Worm (Caenorhabditis elegans) whole organism, late embryonic: ENCODE results near the gene adh-1.

Experiments used
- F13H6.1 ChIP-seq: sonication (generic microtip); optimal IDR thresholded peaks from 2 replicates; lab custom pipeline; 2016; ENCODE audit warnings: missing genetic modification characterization, missing compliant biosample characterization
- K02D7.2 ChIP-seq: sonication (generic microtip); optimal IDR thresholded peaks from 2 replicates; lab custom pipeline; 2017; ENCODE audit warnings: mild to moderate bottlenecking, missing genetic modification characterization, missing compliant biosample characterization
- K09A11.1 ChIP-seq: sonication (generic microtip); optimal IDR thresholded peaks from 2 replicates; lab custom pipeline; 2017; ENCODE audit warnings: antibody characterized with exemption, mild to moderate bottlenecking, missing genetic modification characterization, missing compliant biosample characterization; ENCODE audit not compliant: insufficient read depth
- ahr-1 ChIP-seq: sonication (generic microtip); optimal IDR thresholded peaks from 2 replicates; lab custom pipeline; 2016; ENCODE audit warnings: missing genetic modification characterization, missing compliant biosample characterization
- ceh-14 ChIP-seq: sonication (generic microtip); optimal IDR thresholded peaks from 2 replicates; lab custom pipeline; 2016; ENCODE audit warnings: missing genotype, missing genetic modification characterization, missing compliant biosample characterization
- ceh-18 ChIP-seq: sonication (generic microtip); optimal IDR thresholded peaks from 2 replicates; lab custom pipeline; 2016; ENCODE audit warnings: missing genetic modification characterization, missing compliant biosample characterization
- ceh-19 ChIP-seq: fragments of 200-800 bp; sonication (Bioruptor generic); optimal IDR thresholded peaks from 2 replicates; lab custom pipeline; 2018; ENCODE audit warnings: mild to moderate bottlenecking, missing genetic modification characterization, missing compliant biosample characterization
- ceh-2 ChIP-seq: sonication (generic microtip); optimal IDR thresholded peaks from 2 replicates; lab custom pipeline; 2016; ENCODE audit warnings: missing genotype, missing genetic modification characterization, missing compliant biosample characterization
- ceh-22 ChIP-seq: sonication (generic microtip); optimal IDR thresholded peaks from 2 replicates; lab custom pipeline; 2017; ENCODE audit warnings: missing biosample characterization, missing genetic modification characterization
- ceh-24 ChIP-seq: sonication (generic microtip); optimal IDR thresholded peaks from 2 replicates; lab custom pipeline; 2016; ENCODE audit warnings: mild to moderate bottlenecking, missing genetic modification characterization, missing compliant biosample characterization
- ceh-31 ChIP-seq: sonication (generic microtip); optimal IDR thresholded peaks from 2 replicates; lab custom pipeline; 2016; ENCODE audit warnings: missing genetic modification characterization, missing compliant biosample characterization
- ceh-34 ChIP-seq: sonication (generic microtip); optimal IDR thresholded peaks from 2 replicates; lab custom pipeline; 2016; ENCODE audit warnings: mild to moderate bottlenecking, missing genetic modification characterization, missing compliant biosample characterization
- ceh-45 ChIP-seq: fragments of 200-800 bp; sonication (Bioruptor generic); IDR thresholded peaks from 2 replicates; pipeline ENCODE4 v1.3.6; 2022; ENCODE audit warnings: missing genetic modification reagents, missing genetic modification characterization, missing compliant biosample characterization
- ceh-6 ChIP-seq: fragments of 200-800 bp; sonication (Bioruptor generic); optimal IDR thresholded peaks from 2 replicates; lab custom pipeline; 2018; ENCODE audit warnings: mild to moderate bottlenecking, missing genetic modification characterization, missing compliant biosample characterization
- che-1 ChIP-seq: sonication (generic microtip); optimal IDR thresholded peaks from 2 replicates; lab custom pipeline; 2016; ENCODE audit warnings: mild to moderate bottlenecking, missing genetic modification characterization, missing compliant biosample characterization
- dve-1 ChIP-seq: sonication (generic microtip); optimal IDR thresholded peaks from 2 replicates; lab custom pipeline; 2017; ENCODE audit warnings: antibody characterized with exemption, mild to moderate bottlenecking, missing genetic modification characterization, missing compliant biosample characterization
- elt-4 ChIP-seq: sonication (generic microtip); optimal IDR thresholded peaks from 2 replicates; lab custom pipeline; 2016; ENCODE audit warnings: missing genetic modification characterization, missing compliant biosample characterization
- eyg-1 ChIP-seq: sonication (generic microtip); optimal IDR thresholded peaks from 2 replicates; lab custom pipeline; 2016; ENCODE audit warnings: missing genotype, missing genetic modification characterization, missing compliant biosample characterization
- fkh-10 ChIP-seq: fragments of 150-350 bp; optimal IDR thresholded peaks from 2 replicates; lab custom pipeline; 2014; ENCODE audit warnings: missing biosample characterization, missing genetic modification reagents, missing genetic modification characterization
- fkh-6 ChIP-seq: sonication (generic microtip); optimal IDR thresholded peaks from 2 replicates; lab custom pipeline; 2016; ENCODE audit warnings: missing genetic modification characterization, missing compliant biosample characterization
- gmeb-2 ChIP-seq: sonication (generic microtip); optimal IDR thresholded peaks from 2 replicates; lab custom pipeline; 2016; ENCODE audit warnings: missing genetic modification characterization, inconsistent platforms, missing compliant biosample characterization
- hlh-30 ChIP-seq: sonication (generic microtip); optimal IDR thresholded peaks from 2 replicates; lab custom pipeline; 2017; ENCODE audit warnings: antibody characterized with exemption, missing genetic modification characterization, missing compliant biosample characterization; ENCODE audit not compliant: insufficient read depth
- hlh-6 ChIP-seq: sonication (generic microtip); optimal IDR thresholded peaks from 2 replicates; lab custom pipeline; 2016; ENCODE audit warnings: missing genotype, missing genetic modification characterization, missing compliant biosample characterization
- lim-6 ChIP-seq: sonication (generic microtip); optimal IDR thresholded peaks from 2 replicates; lab custom pipeline; 2016; ENCODE audit warnings: missing genetic modification characterization, missing compliant biosample characterization
- lin-11 ChIP-seq: fragments of 200-800 bp; sonication (Bioruptor generic); optimal IDR thresholded peaks from 2 replicates; lab custom pipeline; 2018; ENCODE audit warnings: mild to moderate bottlenecking, missing genetic modification characterization, missing compliant biosample characterization
- nfya-1 ChIP-seq: sonication (generic microtip); optimal IDR thresholded peaks from 2 replicates; lab custom pipeline; 2017; ENCODE audit warnings: missing genetic modification characterization, mild to moderate bottlenecking, missing compliant biosample characterization, antibody characterized with exemption, moderate library complexity
- nhr-232 ChIP-seq: sonication (generic microtip); optimal IDR thresholded peaks from 2 replicates; lab custom pipeline; 2016; ENCODE audit warnings: missing genetic modification characterization, missing compliant biosample characterization
- odd-2 ChIP-seq: sonication (generic microtip); optimal IDR thresholded peaks from 2 replicates; lab custom pipeline; 2017; ENCODE audit warnings: antibody characterized with exemption, mild to moderate bottlenecking, missing genetic modification characterization, missing compliant biosample characterization
- pqm-1 ChIP-seq: sonication (generic microtip); optimal IDR thresholded peaks from 2 replicates; lab custom pipeline; 2016; ENCODE audit warnings: missing genetic modification characterization, missing compliant biosample characterization
- pros-1 ChIP-seq: fragments of 150-350 bp; optimal IDR thresholded peaks from 2 replicates; lab custom pipeline; 2014; ENCODE audit warnings: missing biosample characterization, missing genetic modification reagents, missing genetic modification characterization
- ref-2 ChIP-seq: sonication (generic microtip); optimal IDR thresholded peaks from 2 replicates; lab custom pipeline; 2016; ENCODE audit warnings: missing genetic modification characterization, missing compliant biosample characterization
- rnt-1 ChIP-seq: sonication (generic microtip); optimal IDR thresholded peaks from 2 replicates; lab custom pipeline; 2016; ENCODE audit warnings: missing genetic modification characterization, missing compliant biosample characterization
- sdc-2 ChIP-seq: sonication (generic microtip); optimal IDR thresholded peaks from 2 replicates; lab custom pipeline; 2016; ENCODE audit warnings: missing genotype, missing genetic modification characterization, missing compliant biosample characterization
- sox-2 ChIP-seq: fragments of 200-800 bp; sonication (Bioruptor generic); IDR thresholded peaks from 2 replicates; pipeline ENCODE4 v1.3.6; 2022; ENCODE audit warnings: missing genetic modification reagents, missing genetic modification characterization, missing compliant biosample characterization
- syd-9 ChIP-seq: sonication (generic microtip); optimal IDR thresholded peaks from 2 replicates; lab custom pipeline; 2016; ENCODE audit warnings: mild to moderate bottlenecking, missing genetic modification characterization, moderate library complexity, missing compliant biosample characterization
- tbx-2 ChIP-seq: sonication (generic microtip); optimal IDR thresholded peaks from 2 replicates; lab custom pipeline; 2016; ENCODE audit warnings: missing genetic modification characterization, missing compliant biosample characterization
- tbx-7 ChIP-seq: sonication (generic microtip); optimal IDR thresholded peaks from 2 replicates; lab custom pipeline; 2016; ENCODE audit warnings: missing genotype, missing genetic modification characterization, missing compliant biosample characterization
- unc-3 ChIP-seq, 2 experiments: fragments of 200-800 bp in 1 of 2; sonication (Bioruptor generic) in 1 of 2; sonication (generic microtip) in 1 of 2; conservative IDR thresholded peaks in 1 of 2; optimal IDR thresholded peaks in 1 of 2; 2 replicates each; pipeline versions ENCODE4 v1.3.6 to Lab custom; 2016 to 2022; ENCODE audit warnings: missing compliant biosample characterization in 2 of 2, missing genetic modification characterization in 2 of 2, missing genetic modification reagents in 1 of 2
- unc-42 ChIP-seq: sonication (generic microtip); optimal IDR thresholded peaks from 2 replicates; lab custom pipeline; 2016; ENCODE audit warnings: missing genotype, missing genetic modification characterization, missing compliant biosample characterization
- unc-55 ChIP-seq: sonication (generic microtip); optimal IDR thresholded peaks from 2 replicates; lab custom pipeline; 2017; ENCODE audit warnings: missing biosample characterization, missing genetic modification reagents, missing genetic modification characterization
- unc-86 ChIP-seq: sonication (generic microtip); optimal IDR thresholded peaks from 2 replicates; lab custom pipeline; 2016; ENCODE audit warnings: missing genetic modification characterization, missing compliant biosample characterization
- ztf-16 ChIP-seq: sonication (generic microtip); optimal IDR thresholded peaks from 2 replicates; lab custom pipeline; 2017; ENCODE audit warnings: missing genetic modification characterization, missing compliant biosample characterization

The adh-1 gene

DNA sequence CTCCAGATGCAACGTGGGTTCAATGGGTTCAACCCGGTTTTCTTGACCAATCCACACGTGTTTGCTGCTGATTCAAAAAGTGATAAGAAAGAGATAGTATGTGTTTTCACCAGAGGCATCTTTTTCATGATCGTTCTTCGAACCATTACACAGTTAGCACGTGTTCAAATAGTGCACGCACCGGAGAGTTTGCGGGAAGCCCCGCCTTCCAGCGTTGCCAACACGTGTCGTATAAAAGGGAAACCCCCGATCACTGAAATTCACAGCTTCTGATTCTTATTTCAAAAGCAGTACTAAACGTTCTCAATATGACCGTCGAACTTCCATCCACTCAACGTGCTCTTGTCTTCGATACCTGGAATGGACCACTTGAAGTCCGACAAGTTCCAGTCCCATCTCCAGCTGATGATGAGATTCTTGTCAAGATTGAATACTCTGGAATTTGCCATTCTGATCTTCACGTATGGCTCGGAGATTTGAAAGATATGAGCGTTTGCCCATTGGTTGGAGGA, at the start of gene adh-1:
adh-1 (plus strand) TSS at position 261 of the 512 bp plus-strand sequence.
- no peak for TF ChIP-seq ceh-31 (tag; lab: Kevin White, UChicago)
- TF ChIP-seq rnt-1 (tag; lab: Kevin White, UChicago) = no peak
- TF ChIP-seq lin-11 (tag; lab: Kevin White, UChicago) = no peak
- TF ChIP-seq ceh-18 (tag; lab: Kevin White, UChicago) = peak; percentile 74
- TF ChIP-seq, all 69 proteins: peak for 1

- no peak for TF ChIP-seq elt-4 (tag; lab: Kevin White, UChicago)
Observed at ce11 chrV:11839220-11839619, 48.8 kb upstream of the adh-1 start, which contains the start of gene idpb-5. idpb-5 (plus strand) TSS chrV:11839520.

DNA sequence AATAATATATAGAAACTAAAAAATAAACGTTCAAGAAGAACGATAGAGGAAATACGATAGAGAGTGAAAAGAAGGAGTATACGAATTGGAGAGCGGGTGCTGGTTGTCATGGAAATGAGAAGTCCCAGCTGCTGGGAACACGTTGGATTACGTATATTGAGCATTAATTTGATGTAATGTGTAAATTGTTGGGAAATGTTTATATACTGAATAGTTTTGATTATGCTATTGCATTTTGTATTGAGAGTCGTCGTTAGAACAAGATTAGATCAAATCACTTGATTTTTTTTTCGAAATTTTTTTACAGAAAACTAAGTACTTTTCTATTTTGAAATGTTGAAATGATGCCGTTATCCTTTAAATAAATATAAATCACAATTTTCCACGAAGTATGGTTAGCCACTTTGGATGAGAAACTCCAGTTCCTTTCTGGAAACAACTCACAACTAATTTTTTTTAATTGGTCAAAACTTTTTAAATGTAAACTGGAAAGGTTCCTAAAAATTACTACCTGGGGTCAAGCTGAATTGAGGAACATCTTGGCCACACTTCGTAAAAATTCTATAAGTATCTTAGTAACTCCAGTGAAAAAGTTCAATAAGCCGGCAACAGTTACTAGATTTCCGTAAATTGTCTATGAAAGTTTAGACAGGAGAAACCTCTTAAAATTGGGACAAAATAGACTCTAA, 44.2 kb upstream of the adh-1 start, which contains the start of gene nphp-4:
nphp-4 (minus strand) TSS at position 51 of the 689 bp plus-strand sequence.
- TF ChIP-seq hlh-6 (tag; lab: Kevin White, UChicago) = no peak
- TF ChIP-seq ceh-2 (tag; lab: Kevin White, UChicago) = no peak
- no peak for TF ChIP-seq ceh-14
- no peak for TF ChIP-seq K02D7.2 (tag; lab: Kevin White, UChicago)
- TF ChIP-seq F13H6.1 (tag; lab: Kevin White, UChicago) = no peak
- TF ChIP-seq gmeb-2 = no peak
- no peak for TF ChIP-seq rnt-1 (tag; lab: Kevin White, UChicago)
- TF ChIP-seq unc-55 (GFP tag; lab: Kevin White, UChicago) = no peak
- no peak for TF ChIP-seq ceh-6 (GFP tag; lab: Kevin White, UChicago)
- TF ChIP-seq lin-11 (tag; lab: Kevin White, UChicago) = no peak
- no peak for TF ChIP-seq ceh-24 (tag; lab: Kevin White, UChicago)
- TF ChIP-seq pqm-1 (tag; lab: Kevin White, UChicago) = no peak
- TF ChIP-seq odd-2 = no peak
- no peak for TF ChIP-seq ahr-1 (tag; lab: Kevin White, UChicago)
- no peak for TF ChIP-seq ceh-19 (GFP tag; lab: Kevin White, UChicago)
- TF ChIP-seq ceh-34 (tag; lab: Kevin White, UChicago) = no peak
- no peak for TF ChIP-seq unc-3 (GFP tag; conservative IDR thresholded peaks at IDR 0.05; lab: Robert Waterston, UW)
- TF ChIP-seq unc-3 (tag; optimal IDR thresholded peaks at IDR 0.05; lab: Kevin White, UChicago) = no peak

DNA sequence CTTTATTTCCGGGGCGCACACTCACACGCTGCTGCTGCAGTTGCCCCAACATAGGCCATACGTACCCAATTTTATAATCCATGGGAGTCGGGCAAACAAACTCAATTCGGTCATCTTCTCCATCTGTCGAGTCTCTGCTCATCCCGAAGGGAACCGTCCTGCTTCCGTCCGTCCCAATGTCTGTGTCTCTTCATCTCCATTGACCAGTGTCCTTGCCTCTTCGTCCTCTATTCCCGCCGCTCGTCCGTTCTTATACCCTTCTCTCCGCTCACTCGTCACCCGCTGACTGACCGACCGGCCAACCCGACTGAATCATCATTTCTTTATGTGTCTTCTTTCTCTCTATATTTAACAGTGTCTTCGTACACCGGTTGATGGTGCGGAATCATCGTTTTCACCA, 43.2 kb upstream of the adh-1 start:
- TF ChIP-seq ceh-45 (GFP tag; lab: Robert Waterston, UW) (no peak), tbx-2 (tag; lab: Kevin White, UChicago) (peak; percentile 66), unc-42 (tag; lab: Kevin White, UChicago) (peak; percentile 90), unc-3 (GFP tag; conservative IDR thresholded peaks at IDR 0.05; lab: Robert Waterston, UW) (no peak), unc-3 (tag; optimal IDR thresholded peaks at IDR 0.05; lab: Kevin White, UChicago) (peak; percentile 3), syd-9 (tag; lab: Kevin White, UChicago) (peak; percentile 64), tbx-7 (tag; lab: Kevin White, UChicago) (no peak), ceh-22 (tag; lab: Kevin White, UChicago) (no peak), ceh-18 (tag; lab: Kevin White, UChicago) (peak; percentile 31), lin-11 (tag; lab: Kevin White, UChicago) (no peak), fkh-10 (no peak), ceh-6 (GFP tag; lab: Kevin White, UChicago) (no peak), unc-55 (GFP tag; lab: Kevin White, UChicago) (peak; percentile 42), sdc-2 (tag; lab: Kevin White, UChicago) (peak; percentile 45), hlh-30 (tag; lab: Kevin White, UChicago) (no peak), F13H6.1 (tag; lab: Kevin White, UChicago) (no peak), ref-2 (tag; lab: Kevin White, UChicago) (peak; percentile 76), sox-2 (no peak), ztf-16 (tag; lab: Kevin White, UChicago) (peak; percentile 59), pros-1 (tag; lab: Kevin White, UChicago) (no peak), fkh-6 (tag; lab: Kevin White, UChicago) (peak; percentile 60), unc-86 (tag; lab: Kevin White, UChicago) (no peak), hlh-6 (tag; lab: Kevin White, UChicago) (no peak), nhr-232 (tag; lab: Kevin White, UChicago) (peak; percentile 13), ceh-31 (tag; lab: Kevin White, UChicago) (peak; percentile 54), ceh-2 (tag; lab: Kevin White, UChicago) (peak; percentile 65), K02D7.2 (tag; lab: Kevin White, UChicago) (no peak), eyg-1 (peak; percentile 40), K09A11.1 (tag; lab: Kevin White, UChicago) (no peak), lim-6 (no peak), nfya-1 (tag; lab: Kevin White, UChicago) (peak; percentile 41), dve-1 (tag; lab: Kevin White, UChicago) (peak; percentile 30), che-1 (tag; lab: Kevin White, UChicago) (no peak)
